In genomic region chrII:8325002-8325539, ce11 we compare ENCODE assay signal across 2 worm cellular contexts.
TF ChIP-seq lines count a peak whose summit lies in the region.

Gene ran-3 (minus strand): TSS chrII:8325052.
Gene C26D10.3 (plus strand): TSS chrII:8325386.

TF ChIP-seq in whole organism, L2 larva, 48 proteins besides CTCF, POLR2A, EP300 and RAD21 (continued from another document):
- TF ChIP-seq lin-13 (GFP tag; optimal IDR thresholded peaks at IDR 0.05; lab: Kevin White, UChicago) = peak; percentile 17
- no peak for TF ChIP-seq ztf-1 (GFP tag; conservative IDR thresholded peaks at IDR 0.05; lab: Robert Waterston, UW)
TF ChIP-seq in whole organism, L2 larva: peak in this region for 12.

TF ChIP-seq in whole organism, late embryonic, 69 proteins besides CTCF, POLR2A, EP300 and RAD21 (continued from another document):
- TF ChIP-seq pros-1 (tag; optimal IDR thresholded peaks at IDR 0.05; lab: Kevin White, UChicago) (no peak), dmd-4 (tag; optimal IDR thresholded peaks at IDR 0.05; lab: Kevin White, UChicago; ENCODE audit: borderline replicate concordance) (no peak), unc-3 (GFP tag; conservative IDR thresholded peaks at IDR 0.05; lab: Robert Waterston, UW) (no peak), unc-3 (tag; optimal IDR thresholded peaks at IDR 0.05; lab: Kevin White, UChicago) (no peak), ceh-14 (tag; optimal IDR thresholded peaks at IDR 0.05; lab: Kevin White, UChicago) (peak; percentile 53), ttx-3 (tag; optimal IDR thresholded peaks at IDR 0.05; lab: Kevin White, UChicago) (peak; percentile 54), syd-9 (tag; optimal IDR thresholded peaks at IDR 0.05; lab: Kevin White, UChicago) (peak; percentile 9), sox-2 (GFP tag; IDR thresholded peaks at IDR 0.05; lab: Robert Waterston, UW) (0 out of 2 replicates have a peak, but pooled peaks have one; percentile 13), ceh-2 (tag; optimal IDR thresholded peaks at IDR 0.05; lab: Kevin White, UChicago) (peak; percentile 45), ahr-1 (tag; optimal IDR thresholded peaks at IDR 0.05; lab: Kevin White, UChicago) (peak; percentile 26), ceh-34 (tag; optimal IDR thresholded peaks at IDR 0.05; lab: Kevin White, UChicago) (peak; percentile 10), che-1 (tag; optimal IDR thresholded peaks at IDR 0.05; lab: Kevin White, UChicago) (peak; percentile 13), nfya-1 (tag; optimal IDR thresholded peaks at IDR 0.05; lab: Kevin White, UChicago) (peak; percentile 75), eyg-1 (tag; optimal IDR thresholded peaks at IDR 0.05; lab: Kevin White, UChicago) (peak; percentile 35), pat-9 (tag; optimal IDR thresholded peaks at IDR 0.05; lab: Kevin White, UChicago) (peak; percentile 10), ceh-48 (tag; optimal IDR thresholded peaks at IDR 0.05; lab: Kevin White, UChicago) (no peak), nhr-11 (tag; optimal IDR thresholded peaks at IDR 0.05; lab: Kevin White, UChicago) (no peak), ceh-22 (tag; optimal IDR thresholded peaks at IDR 0.05; lab: Kevin White, UChicago) (no peak)
